Fruit fly (Drosophila melanogaster): ENCODE results near the gene Jon25Bi.

Gene Jon25Bi

dm6 chr2L:4932284-4932683, 22.7 kb downstream of the Jon25Bi start, which contains the start of gene hoe1:
hoe1 (minus strand) TSS chr2L:4932384.
- TF ChIP-seq CG17806 (tag; optimal IDR thresholded peaks at IDR 0.05) (no peak), CG4496 (GFP tag; IDR thresholded peaks at IDR 0.05) (no peak), CG8159 (tag; optimal IDR thresholded peaks at IDR 0.05) (no peak), fd96Ca (GFP tag; IDR thresholded peaks at IDR 0.05) (no peak), CG10348 (GFP tag; IDR thresholded peaks at IDR 0.05) (no peak), CG14655 (GFP tag; optimal IDR thresholded peaks at IDR 0.05) (no peak), gl (tag; optimal IDR thresholded peaks at IDR 0.05) (no peak), CG32121 (GFP tag; IDR thresholded peaks at IDR 0.05) (no peak), rn (GFP tag; IDR thresholded peaks at IDR 0.05) (no peak), D1 (tag; optimal IDR thresholded peaks at IDR 0.05) (no peak), CG9948 (tag; optimal IDR thresholded peaks at IDR 0.05) (no peak), CG15710 (tag; optimal IDR thresholded peaks at IDR 0.05) (no peak), EcR (GFP tag; optimal IDR thresholded peaks at IDR 0.05) (no peak), Snoo (tag; optimal IDR thresholded peaks at IDR 0.05) (no peak), CG12605 (GFP tag; IDR thresholded peaks at IDR 0.05) (no peak), CG13204 (GFP tag; optimal IDR thresholded peaks at IDR 0.05) (no peak), Pif1B (GFP tag; optimal IDR thresholded peaks at IDR 0.05) (no peak), CG34367 (tag; optimal IDR thresholded peaks at IDR 0.05) (no peak)

- TF ChIP-seq CG4496 (GFP tag; IDR thresholded peaks at IDR 0.05) (peak; percentile 35; the same call in 2 of the 3 replicates), CG9948 (tag; optimal IDR thresholded peaks at IDR 0.05) (no peak), CG12605 (GFP tag; IDR thresholded peaks at IDR 0.05) (peak; percentile 57; the same call in 1 of the 2 replicates), CG32121 (GFP tag; IDR thresholded peaks at IDR 0.05) (peak; percentile 31; the same call in 1 of the 2 replicates), fd96Ca (GFP tag; IDR thresholded peaks at IDR 0.05) (no peak), Pif1A (GFP tag; optimal IDR thresholded peaks at IDR 0.05) (no peak), CG15710 (tag; optimal IDR thresholded peaks at IDR 0.05) (no peak), CG14655 (GFP tag; optimal IDR thresholded peaks at IDR 0.05) (peak; percentile 14), Snoo (tag; optimal IDR thresholded peaks at IDR 0.05) (no peak), Ets98B (GFP tag; IDR thresholded peaks at IDR 0.05) (peak; percentile 54; the same call in 1 of the 2 replicates)
Measured at dm6 chr2L:4930541-4930940, 24.4 kb downstream of the Jon25Bi start.

- peak; percentile 55; the same call in 2 of the 3 replicates for TF ChIP-seq CG4496 (GFP tag; IDR thresholded peaks at IDR 0.05)
- TF ChIP-seq CG12605 (GFP tag; IDR thresholded peaks at IDR 0.05), result peak; percentile 28; the same call in 1 of the 2 replicates
- TF ChIP-seq D1 (tag; optimal IDR thresholded peaks at IDR 0.05), result no peak
Measured at dm6 chr2L:4928340-4928739, 26.6 kb downstream of the Jon25Bi start.

dm6 chr2L:4916738-4917137, 38.2 kb downstream of the Jon25Bi start:
- TF ChIP-seq CG17806 (tag; optimal IDR thresholded peaks at IDR 0.05) (no peak), CG10348 (GFP tag; IDR thresholded peaks at IDR 0.05) (no peak), CG4496 (GFP tag; IDR thresholded peaks at IDR 0.05) (no peak), Pif1A (GFP tag; optimal IDR thresholded peaks at IDR 0.05) (no peak), Pif1B (GFP tag; optimal IDR thresholded peaks at IDR 0.05) (no peak), CG8301 (tag; optimal IDR thresholded peaks at IDR 0.05) (no peak), CG32121 (GFP tag; IDR thresholded peaks at IDR 0.05) (no peak), CG13204 (GFP tag; optimal IDR thresholded peaks at IDR 0.05) (no peak), fd96Ca (GFP tag; IDR thresholded peaks at IDR 0.05) (no peak), CG12605 (GFP tag; IDR thresholded peaks at IDR 0.05) (no peak), CG15710 (tag; optimal IDR thresholded peaks at IDR 0.05) (no peak), CG14655 (GFP tag; optimal IDR thresholded peaks at IDR 0.05) (no peak), D1 (tag; optimal IDR thresholded peaks at IDR 0.05) (no peak), rn (GFP tag; IDR thresholded peaks at IDR 0.05) (no peak), gl (tag; optimal IDR thresholded peaks at IDR 0.05) (no peak), CG9948 (tag; optimal IDR thresholded peaks at IDR 0.05) (no peak), CG8159 (tag; optimal IDR thresholded peaks at IDR 0.05) (no peak), Snoo (tag; optimal IDR thresholded peaks at IDR 0.05) (no peak), EcR (GFP tag; optimal IDR thresholded peaks at IDR 0.05) (no peak)

- TF ChIP-seq EcR (GFP tag; optimal IDR thresholded peaks at IDR 0.05) (no peak), CG8301 (tag; optimal IDR thresholded peaks at IDR 0.05) (peak; percentile 9), CG12605 (GFP tag; IDR thresholded peaks at IDR 0.05) (no peak), Pif1A (GFP tag; optimal IDR thresholded peaks at IDR 0.05) (no peak), CG10348 (GFP tag; IDR thresholded peaks at IDR 0.05) (no peak), Ets98B (GFP tag; IDR thresholded peaks at IDR 0.05) (no peak), CG13204 (GFP tag; optimal IDR thresholded peaks at IDR 0.05) (peak; percentile 22), CG8159 (tag; optimal IDR thresholded peaks at IDR 0.05) (peak; percentile 75), CG9948 (tag; optimal IDR thresholded peaks at IDR 0.05) (peak; percentile 56), CG14655 (GFP tag; optimal IDR thresholded peaks at IDR 0.05) (peak; percentile 60), CG4496 (GFP tag; IDR thresholded peaks at IDR 0.05) (no peak), Snoo (tag; optimal IDR thresholded peaks at IDR 0.05) (peak; percentile 41), CG17806 (tag; optimal IDR thresholded peaks at IDR 0.05) (peak; percentile 33), CG34367 (tag; optimal IDR thresholded peaks at IDR 0.05) (peak; percentile 30), CG32121 (GFP tag; IDR thresholded peaks at IDR 0.05) (no peak), rn (GFP tag; IDR thresholded peaks at IDR 0.05) (no peak), Pif1B (GFP tag; optimal IDR thresholded peaks at IDR 0.05) (peak; percentile 9), gl (tag; optimal IDR thresholded peaks at IDR 0.05) (no peak), fd96Ca (GFP tag; IDR thresholded peaks at IDR 0.05) (no peak; the same call in 2 of the 3 replicates), CG15710 (tag; optimal IDR thresholded peaks at IDR 0.05) (peak; percentile 63), D1 (tag; optimal IDR thresholded peaks at IDR 0.05) (no peak)
Measured at dm6 chr2L:4915715-4916153, 39.2 kb downstream of the Jon25Bi start.

dm6 chr2L:4907986-4908385, 47.0 kb downstream of the Jon25Bi start:
- 0 out of 2 replicates have a peak, but pooled peaks have one; percentile 23 for TF ChIP-seq CG10348 (GFP tag; IDR thresholded peaks at IDR 0.05)
- peak; percentile 22 for TF ChIP-seq CG8301 (tag; optimal IDR thresholded peaks at IDR 0.05)
- peak; percentile 42 for TF ChIP-seq CG8159 (tag; optimal IDR thresholded peaks at IDR 0.05)
- TF ChIP-seq D1 (tag; optimal IDR thresholded peaks at IDR 0.05), result no peak
- no peak for TF ChIP-seq CG13204 (GFP tag; optimal IDR thresholded peaks at IDR 0.05)
- TF ChIP-seq CG12605 (GFP tag; IDR thresholded peaks at IDR 0.05), result peak; percentile 64; the same call in 1 of the 2 replicates
- peak; percentile 57 for TF ChIP-seq Pif1B (GFP tag; optimal IDR thresholded peaks at IDR 0.05)
- peak; percentile 47 for TF ChIP-seq Snoo (tag; optimal IDR thresholded peaks at IDR 0.05)
- TF ChIP-seq rn (GFP tag; IDR thresholded peaks at IDR 0.05), result peak; percentile 65; the same call in 1 of the 2 replicates
- TF ChIP-seq CG4496 (GFP tag; IDR thresholded peaks at IDR 0.05), result peak; percentile 84
- TF ChIP-seq CG15710 (tag; optimal IDR thresholded peaks at IDR 0.05), result peak; percentile 20
- TF ChIP-seq CG9948 (tag; optimal IDR thresholded peaks at IDR 0.05), result peak; percentile 24
- TF ChIP-seq CG32121 (GFP tag; IDR thresholded peaks at IDR 0.05), result peak; percentile 92
- peak; percentile 83 for TF ChIP-seq Ets98B (GFP tag; IDR thresholded peaks at IDR 0.05)
- peak; percentile 24 for TF ChIP-seq CG17806 (tag; optimal IDR thresholded peaks at IDR 0.05)
- no peak for TF ChIP-seq EcR (GFP tag; optimal IDR thresholded peaks at IDR 0.05)
- TF ChIP-seq CG14655 (GFP tag; optimal IDR thresholded peaks at IDR 0.05), result peak; percentile 60
- no peak for TF ChIP-seq CG34367 (tag; optimal IDR thresholded peaks at IDR 0.05)
- peak; percentile 62; the same call in 2 of the 3 replicates for TF ChIP-seq fd96Ca (GFP tag; IDR thresholded peaks at IDR 0.05)
- peak; percentile 60 for TF ChIP-seq Pif1A (GFP tag; optimal IDR thresholded peaks at IDR 0.05)
- no peak for TF ChIP-seq gl (tag; optimal IDR thresholded peaks at IDR 0.05)

All from whole organism, pupa.